Fruit fly (Drosophila melanogaster): Measurements from ENCODE around the gene Afti.

Gene Afti

dm6 chr3R:14356619-14357018, 30.1 kb upstream of the Afti start (continued):
- no peak for TF ChIP-seq Eip74EF (GFP tag; optimal IDR thresholded peaks at IDR 0.05)
- TF ChIP-seq odd (GFP tag; optimal IDR thresholded peaks at IDR 0.05): no peak
- peak; percentile 4; the same call in 1 of the 4 replicates for TF ChIP-seq Gug (GFP tag; IDR thresholded peaks at IDR 0.05)
- no peak for TF ChIP-seq Trl (optimal IDR thresholded peaks at IDR 0.05)
- no peak for TF ChIP-seq Trl (GFP tag; optimal IDR thresholded peaks at IDR 0.05)
- no peak for TF ChIP-seq gcm2 (GFP tag; optimal IDR thresholded peaks at IDR 0.05)
- no peak for TF ChIP-seq CG4404 (GFP tag; IDR thresholded peaks at IDR 0.05)
- TF ChIP-seq lmd (GFP tag; IDR thresholded peaks at IDR 0.05): peak; percentile 36; the same call in 1 of the 2 replicates
- TF ChIP-seq NK7.1 (GFP tag; optimal IDR thresholded peaks at IDR 0.05): peak; percentile 29
- no peak for TF ChIP-seq wek (GFP tag; optimal IDR thresholded peaks at IDR 0.05)
- no peak for TF ChIP-seq unc-4 (GFP tag; IDR thresholded peaks at IDR 0.05; ENCODE audit: partially characterized antibody)
- TF ChIP-seq grn (GFP tag; optimal IDR thresholded peaks at IDR 0.05): no peak
- no peak for TF ChIP-seq CG12942 (GFP tag; optimal IDR thresholded peaks at IDR 0.05)
- peak; percentile 82 for TF ChIP-seq sens (GFP tag)
- TF ChIP-seq wdn (GFP tag; IDR thresholded peaks at IDR 0.05): no peak
- no peak for TF ChIP-seq CG3281 (GFP tag; optimal IDR thresholded peaks at IDR 0.05)
- peak; percentile 5 for TF ChIP-seq zfh2 (GFP tag; optimal IDR thresholded peaks at IDR 0.05)
- TF ChIP-seq fu2 (GFP tag; optimal IDR thresholded peaks at IDR 0.05): peak; percentile 12
- TF ChIP-seq sqz (GFP tag; optimal IDR thresholded peaks at IDR 0.05): no peak
- TF ChIP-seq CG12299 (tag; optimal IDR thresholded peaks at IDR 0.05): no peak
- TF ChIP-seq Elba2 (GFP tag; optimal IDR thresholded peaks at IDR 0.05): no peak
- TF ChIP-seq CG6683 (GFP tag; optimal IDR thresholded peaks at IDR 0.05): no peak
- TF ChIP-seq CG11085 (GFP tag; IDR thresholded peaks at IDR 0.05): no peak; the same call in 1 of the 2 replicates
- TF ChIP-seq Dek (tag; optimal IDR thresholded peaks at IDR 0.05): no peak
- TF ChIP-seq knrl (GFP tag; IDR thresholded peaks at IDR 0.05; ENCODE audit: partially characterized antibody): no peak
- peak; percentile 3 for TF ChIP-seq Ets65A (GFP tag)
- peak; percentile 42 for TF ChIP-seq Sox102F (GFP tag; optimal IDR thresholded peaks at IDR 0.05)
- no peak for TF ChIP-seq pzg (GFP tag; optimal IDR thresholded peaks at IDR 0.05)
- peak; percentile 58 for TF ChIP-seq CG6689 (GFP tag; IDR thresholded peaks at IDR 0.05)
- TF ChIP-seq CG1603 (tag; optimal IDR thresholded peaks at IDR 0.05): peak; percentile 59
- no peak for TF ChIP-seq pfk (GFP tag; optimal IDR thresholded peaks at IDR 0.05)
- no peak for TF ChIP-seq Dad (GFP tag; optimal IDR thresholded peaks at IDR 0.05)
- TF ChIP-seq grau (tag; optimal IDR thresholded peaks at IDR 0.05): peak; percentile 28
- peak; percentile 44; the same call in 1 of the 2 replicates for TF ChIP-seq CG10366 (GFP tag; IDR thresholded peaks at IDR 0.05)
- TF ChIP-seq shn (GFP tag; optimal IDR thresholded peaks at IDR 0.05): no peak
- no peak for TF ChIP-seq CG6254 (GFP tag; optimal IDR thresholded peaks at IDR 0.05)
- peak; percentile 35 for TF ChIP-seq CG30403 (GFP tag; optimal IDR thresholded peaks at IDR 0.05)
- TF ChIP-seq MTF-1 (GFP tag; optimal IDR thresholded peaks at IDR 0.05; ENCODE audit: borderline replicate concordance): no peak
- no peak for TF ChIP-seq ac (GFP tag; optimal IDR thresholded peaks at IDR 0.05)
- 0 out of 2 replicates have a peak, but pooled peaks have one; percentile 43 for TF ChIP-seq CG1024 (GFP tag; IDR thresholded peaks at IDR 0.05)
- peak; percentile 5 for TF ChIP-seq pb (GFP tag; optimal IDR thresholded peaks at IDR 0.05)
- no peak for TF ChIP-seq lov (optimal IDR thresholded peaks at IDR 0.05)
- TF ChIP-seq lov (GFP tag; IDR thresholded peaks at IDR 0.05): no peak
- no peak for TF ChIP-seq bbx (GFP tag; IDR thresholded peaks at IDR 0.05; ENCODE audit: partially characterized antibody)
- TF ChIP-seq CG17568 (GFP tag; optimal IDR thresholded peaks at IDR 0.05): no peak
- peak; percentile 18 for TF ChIP-seq CG17359 (tag; optimal IDR thresholded peaks at IDR 0.05)
- TF ChIP-seq tap (tag; optimal IDR thresholded peaks at IDR 0.05): no peak
- TF ChIP-seq br (optimal IDR thresholded peaks at IDR 0.05): no peak
- TF ChIP-seq bab2 (GFP tag; optimal IDR thresholded peaks at IDR 0.05): peak; percentile 54
- no peak for TF ChIP-seq CG11560 (tag; IDR thresholded peaks at IDR 0.05)
- TF ChIP-seq Dll (GFP tag; IDR thresholded peaks at IDR 0.05; ENCODE audit: partially characterized antibody): no peak
- no peak for TF ChIP-seq fd64A (GFP tag; optimal IDR thresholded peaks at IDR 0.05)

Measured in whole organism, embryonic.